Worm (Caenorhabditis elegans) whole organism, L1 larva: ENCODE data around the gene jmjd-4.

Source experiments
- aly-2 ChIP-seq: fragments of 150-350 bp; optimal IDR thresholded peaks from 2 replicates; lab custom pipeline; 2014; ENCODE audit warnings: missing biosample characterization, missing genetic modification characterization
- ama-1 ChIP-seq: fragments of 150-350 bp; optimal IDR thresholded peaks from 2 replicates; lab custom pipeline; 2014
- elt-2 ChIP-seq: sonication (generic microtip); optimal IDR thresholded peaks from 2 replicates; lab custom pipeline; 2016; ENCODE audit warnings: missing genetic modification characterization, mild to moderate bottlenecking, inconsistent platforms, missing compliant biosample characterization, missing genetic modification reagents
- isw-1 ChIP-seq: fragments of 200-800 bp; sonication (Bioruptor generic); IDR thresholded peaks from 2 replicates; pipeline ENCODE4 v1.3.6; 2022; ENCODE audit warnings: missing genetic modification characterization, missing compliant biosample characterization
- lin-15B ChIP-seq: fragments of 150-350 bp; sonication (generic microtip); optimal IDR thresholded peaks from 3 replicates; lab custom pipeline; 2014; ENCODE audit warnings: missing biosample characterization, missing genetic modification characterization
- mef-2 ChIP-seq: fragments of 150-350 bp; optimal IDR thresholded peaks from 2 replicates; lab custom pipeline; 2014; ENCODE audit warnings: missing biosample characterization, missing genetic modification characterization
- nhr-11 ChIP-seq: fragments of 150-350 bp; optimal IDR thresholded peaks from 2 replicates; lab custom pipeline; 2014; ENCODE audit warnings: missing biosample characterization, missing genetic modification characterization
- nhr-237 ChIP-seq: fragments of 150-350 bp; optimal IDR thresholded peaks from 2 replicates; lab custom pipeline; 2014; ENCODE audit warnings: missing biosample characterization, missing genetic modification characterization
- unc-62 ChIP-seq: fragments of 150-350 bp; optimal IDR thresholded peaks from 2 replicates; lab custom pipeline; 2014; ENCODE audit warnings: missing biosample characterization, missing genetic modification reagents, missing genetic modification characterization

DNA sequence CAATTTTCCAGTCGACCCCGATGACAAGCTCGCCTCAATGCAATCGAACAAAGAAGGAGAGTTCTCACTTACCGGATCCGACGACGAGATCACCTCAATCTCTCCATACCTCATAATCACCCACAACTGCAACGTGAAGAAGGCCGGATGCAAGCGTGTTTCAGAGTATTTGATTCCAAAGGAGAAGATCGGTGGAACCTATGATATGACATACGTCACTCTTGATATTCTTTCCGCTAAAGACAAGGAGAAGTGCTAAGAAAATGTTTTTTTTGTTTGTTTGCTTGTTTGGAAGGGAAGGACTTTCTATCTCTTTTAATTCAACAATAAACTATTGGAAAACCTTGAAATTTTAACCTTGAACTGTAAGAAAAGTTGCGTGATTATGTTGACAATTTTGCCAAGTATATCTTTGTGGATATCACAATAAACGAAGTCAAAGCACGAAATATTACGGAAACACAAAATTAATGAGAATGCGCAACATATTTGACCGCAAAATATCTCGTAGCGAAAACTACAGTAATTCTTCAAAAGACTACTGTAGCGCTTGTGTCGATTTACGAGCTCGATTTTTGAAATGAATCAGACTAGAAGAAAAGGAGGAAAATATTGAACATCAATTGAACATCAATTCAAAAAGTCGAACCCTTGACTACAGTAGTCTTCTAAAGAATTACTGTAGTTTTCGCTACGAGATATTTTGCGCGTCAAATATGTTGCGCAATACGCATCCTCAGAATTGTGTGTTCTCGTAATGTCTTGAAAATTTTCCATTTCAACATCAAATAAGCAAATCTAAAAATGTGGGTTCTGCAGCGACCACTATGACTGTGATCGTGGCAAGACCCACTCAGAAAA, 5.4 kb upstream of the jmjd-4 start:
- no peak for TF ChIP-seq lin-15B (tag; lab: Kevin White, UChicago)
- TF ChIP-seq elt-2 (tag; lab: Kevin White, UChicago), result no peak
- no peak for TF ChIP-seq aly-2 (tag; lab: Kevin White, UChicago)
- TF ChIP-seq nhr-11, result no peak
- TF ChIP-seq isw-1 (GFP tag; lab: Robert Waterston, UW), result no peak
- TF ChIP-seq unc-62 (GFP tag; lab: Kevin White, UChicago), result no peak
- TF ChIP-seq nhr-237 (tag; lab: Kevin White, UChicago), result no peak
- TF ChIP-seq ama-1 (lab: Kevin White, UChicago), result no peak
- no peak for TF ChIP-seq mef-2 (tag; lab: Kevin White, UChicago)
